Worm (Caenorhabditis elegans): Measurements from ENCODE around the gene Y73B6BL.23.

- TF ChIP-seq scrt-1 (GFP tag; IDR thresholded peaks at IDR 0.05) = no peak
- no peak for TF ChIP-seq F13C5.2 (tag; optimal IDR thresholded peaks at IDR 0.05)
These were observed 45.9 kb downstream of the Y73B6BL.23 start, which contains the start of gene smg-3 for ce11 chrIV:6372993-6373392.
